Worm (Caenorhabditis elegans): ENCODE data around the gene str-37.

Gene str-37

ce11 chrV:13375861-13376260 lies 48.3 kb downstream of the str-37 start:
- TF ChIP-seq ceh-28 (tag; optimal IDR thresholded peaks at IDR 0.05) (no peak), ZK546.5 (tag; optimal IDR thresholded peaks at IDR 0.05) (no peak), daf-16 (GFP tag; optimal IDR thresholded peaks at IDR 0.05) (no peak), daf-16 (tag; optimal IDR thresholded peaks at IDR 0.05) (no peak), mdl-1 (tag; optimal IDR thresholded peaks at IDR 0.05) (no peak), ceh-62 (tag; optimal IDR thresholded peaks at IDR 0.05) (no peak), nhr-6 (tag; optimal IDR thresholded peaks at IDR 0.05) (no peak), daf-19 (GFP tag; conservative IDR thresholded peaks at IDR 0.05) (no peak), mep-1 (tag; optimal IDR thresholded peaks at IDR 0.05) (peak; percentile 17), duxl-1 (tag; optimal IDR thresholded peaks at IDR 0.05; ENCODE audit: poor library complexity) (no peak), mes-2 (tag; optimal IDR thresholded peaks at IDR 0.05; ENCODE audit: poor library complexity, severe bottlenecking) (peak; percentile 18), nhr-76 (tag; optimal IDR thresholded peaks at IDR 0.05) (no peak), ama-1 (optimal IDR thresholded peaks at IDR 0.05) (no peak), Y105C5A.15 (GFP tag; IDR thresholded peaks at IDR 0.05) (no peak), lin-29 (GFP tag; IDR thresholded peaks at IDR 0.05) (no peak), snpc-4 (tag; optimal IDR thresholded peaks at IDR 0.05) (no peak), zfp-2 (tag; optimal IDR thresholded peaks at IDR 0.05) (no peak), fos-1 (tag; optimal IDR thresholded peaks at IDR 0.05) (no peak), nhr-41 (GFP tag; IDR thresholded peaks at IDR 0.05) (no peak), ztf-7 (tag; optimal IDR thresholded peaks at IDR 0.05) (no peak), pha-4 (GFP tag; IDR thresholded peaks at IDR 0.05) (no peak), pha-4 (tag; optimal IDR thresholded peaks at IDR 0.05) (no peak), F10B5.3 (tag; optimal IDR thresholded peaks at IDR 0.05) (no peak), lsy-2 (tag; optimal IDR thresholded peaks at IDR 0.05) (no peak), ztf-11 (tag; optimal IDR thresholded peaks at IDR 0.05) (no peak), tag-97 (GFP tag; IDR thresholded peaks at IDR 0.05) (no peak), sdz-12 (GFP tag; optimal IDR thresholded peaks at IDR 0.05) (no peak), lir-3 (tag; optimal IDR thresholded peaks at IDR 0.05) (no peak), aha-1 (tag) (peak; percentile 89), gei-8 (GFP tag; optimal IDR thresholded peaks at IDR 0.05) (no peak), nhr-25 (tag; optimal IDR thresholded peaks at IDR 0.05; ENCODE audit: borderline replicate concordance, insufficient read depth) (peak; percentile 84), unc-39 (tag; optimal IDR thresholded peaks at IDR 0.05) (no peak)

- TF ChIP-seq arid-1 (GFP tag; conservative IDR thresholded peaks at IDR 0.05) (no peak), saeg-2 (GFP tag; IDR thresholded peaks at IDR 0.05) (0 out of 2 replicates have a peak, but pooled peaks have one; percentile 20), dmd-8 (GFP tag; IDR thresholded peaks at IDR 0.05) (no peak), egl-27 (tag; optimal IDR thresholded peaks at IDR 0.05) (no peak), dpl-1 (GFP tag; optimal IDR thresholded peaks at IDR 0.05) (no peak), hlh-11 (tag; optimal IDR thresholded peaks at IDR 0.05) (peak; percentile 85), nhr-41 (GFP tag; IDR thresholded peaks at IDR 0.05) (0 out of 2 replicates have a peak, but pooled peaks have one; percentile 13), mep-1 (tag; optimal IDR thresholded peaks at IDR 0.05) (peak; percentile 66), pqm-1 (tag; optimal IDR thresholded peaks at IDR 0.05) (peak; percentile 52), fos-1 (tag; optimal IDR thresholded peaks at IDR 0.05) (no peak), lsy-2 (tag; optimal IDR thresholded peaks at IDR 0.05) (peak in 1 of 2 experiments; percentile 26), nhr-28 (tag; optimal IDR thresholded peaks at IDR 0.05) (peak; percentile 62), daf-12 (tag; optimal IDR thresholded peaks at IDR 0.05) (no peak), F10B5.3 (tag; optimal IDR thresholded peaks at IDR 0.05) (no peak), ztf-7 (tag; optimal IDR thresholded peaks at IDR 0.05) (no peak), set-16 (GFP tag; IDR thresholded peaks at IDR 0.05) (no peak), dmd-6 (GFP tag; IDR thresholded peaks at IDR 0.05) (peak; percentile 89), nhr-10 (tag; optimal IDR thresholded peaks at IDR 0.05) (no peak), madf-9 (GFP tag; conservative IDR thresholded peaks at IDR 0.05) (no peak), lir-3 (tag; optimal IDR thresholded peaks at IDR 0.05) (no peak), snpc-1.2 (GFP tag; IDR thresholded peaks at IDR 0.05) (no peak), php-3 (GFP tag; IDR thresholded peaks at IDR 0.05) (peak; percentile 71), nhr-48 (tag; optimal IDR thresholded peaks at IDR 0.05) (peak; percentile 13), unc-62 (GFP tag; optimal IDR thresholded peaks at IDR 0.05 in 1 of 2) (no peak), unc-62 (tag; optimal IDR thresholded peaks at IDR 0.05) (no peak), F37D6.2 (tag; optimal IDR thresholded peaks at IDR 0.05) (no peak), nhr-77 (tag; optimal IDR thresholded peaks at IDR 0.05) (peak; percentile 79), zip-11 (GFP tag; IDR thresholded peaks at IDR 0.05) (no peak), aha-1 (tag) (no peak), zip-2 (tag; optimal IDR thresholded peaks at IDR 0.05) (no peak)
Observed at ce11 chrV:13377130-13377529, 49.6 kb downstream of the str-37 start.

Measured in whole organism, L4 larva.